Fruit fly (Drosophila melanogaster): ENCODE measurements around the gene CG18266.

CG18266 gene

dm6 chr2L:5610108-5610507, 13.5 kb downstream of the CG18266 start (continued):
- TF ChIP-seq CG31627 (GFP tag; optimal IDR thresholded peaks at IDR 0.05) (no peak), net (GFP tag; optimal IDR thresholded peaks at IDR 0.05) (no peak), Sox14 (GFP tag; optimal IDR thresholded peaks at IDR 0.05) (no peak), achi (GFP tag; optimal IDR thresholded peaks at IDR 0.05) (no peak), svp (GFP tag) (peak; percentile 75), CG8319 (GFP tag; optimal IDR thresholded peaks at IDR 0.05) (no peak), CG6276 (GFP tag; optimal IDR thresholded peaks at IDR 0.05) (no peak), Hr39 (GFP tag; optimal IDR thresholded peaks at IDR 0.05) (no peak), Hr38 (GFP tag; optimal IDR thresholded peaks at IDR 0.05) (no peak), Hr4 (GFP tag; optimal IDR thresholded peaks at IDR 0.05) (no peak), acj6 (GFP tag; optimal IDR thresholded peaks at IDR 0.05) (no peak)

dm6 chr2L:5610629-5611028, 14.0 kb downstream of the CG18266 start:
- TF ChIP-seq Smox (GFP tag; optimal IDR thresholded peaks at IDR 0.05) (no peak), CG6163 (GFP tag; IDR thresholded peaks at IDR 0.05) (no peak), CG7368 (GFP tag; optimal IDR thresholded peaks at IDR 0.05) (no peak), fd85E (GFP tag; optimal IDR thresholded peaks at IDR 0.05) (no peak), Sox15 (GFP tag; optimal IDR thresholded peaks at IDR 0.05) (no peak), CG16779 (tag; optimal IDR thresholded peaks at IDR 0.05) (no peak), fkh (GFP tag; optimal IDR thresholded peaks at IDR 0.05) (no peak)

DNA sequence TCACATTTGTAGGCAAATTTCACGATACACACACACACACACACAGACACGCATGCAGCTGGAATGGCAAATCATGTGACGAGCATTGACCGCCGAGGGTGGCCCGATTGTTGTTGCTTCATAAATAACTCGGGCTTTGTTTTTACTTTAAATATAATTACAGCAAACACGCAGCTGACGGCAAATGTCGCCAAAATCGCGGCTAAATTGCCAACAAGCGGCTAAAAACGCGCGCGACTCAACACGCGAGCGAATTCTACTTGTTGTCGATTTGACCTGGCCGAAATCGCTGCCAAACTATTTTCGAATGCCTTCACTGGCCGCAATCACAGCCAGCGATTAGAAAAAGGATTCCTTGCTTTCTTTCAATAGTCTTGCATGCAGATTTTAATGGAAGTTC, 20.6 kb downstream of the CG18266 start:
- TF ChIP-seq cyc (GFP tag; optimal IDR thresholded peaks at IDR 0.05) = no peak
- no peak for TF ChIP-seq Ets96B (tag; optimal IDR thresholded peaks at IDR 0.05)
- no peak for TF ChIP-seq CG16779 (tag; optimal IDR thresholded peaks at IDR 0.05)
- TF ChIP-seq salr (GFP tag; optimal IDR thresholded peaks at IDR 0.05) = no peak

dm6 chr2L:5617896-5618505, 21.4 kb downstream of the CG18266 start, which contains the start of gene DIP-eta:
DIP-eta (minus strand) TSS chr2L:5617946.
- TF ChIP-seq CG6163 (GFP tag; IDR thresholded peaks at IDR 0.05) (peak; percentile 76; the same call in 2 of the 3 replicates), spab (GFP tag; optimal IDR thresholded peaks at IDR 0.05) (peak; percentile 33), ss (GFP tag; optimal IDR thresholded peaks at IDR 0.05) (peak; percentile 40 to 71), Hr4 (GFP tag; optimal IDR thresholded peaks at IDR 0.05) (no peak), Eip78C (GFP tag) (peak; percentile 12), fkh (GFP tag; optimal IDR thresholded peaks at IDR 0.05) (no peak), CG7368 (GFP tag; optimal IDR thresholded peaks at IDR 0.05) (peak; percentile 48), CG6276 (GFP tag; optimal IDR thresholded peaks at IDR 0.05) (peak; percentile 52), CG3919 (GFP tag; optimal IDR thresholded peaks at IDR 0.05) (peak; percentile 3), CG6808 (GFP tag; optimal IDR thresholded peaks at IDR 0.05) (peak; percentile 45), CG9139 (GFP tag; optimal IDR thresholded peaks at IDR 0.05) (peak; percentile 40), dsx (GFP tag; optimal IDR thresholded peaks at IDR 0.05; ENCODE audit: poor library complexity, severe bottlenecking) (peak; percentile 7), Sox102F (GFP tag; optimal IDR thresholded peaks at IDR 0.05) (no peak), salr (GFP tag; optimal IDR thresholded peaks at IDR 0.05) (no peak), CG3032 (tag; optimal IDR thresholded peaks at IDR 0.05) (no peak), CG16779 (tag; optimal IDR thresholded peaks at IDR 0.05) (peak; percentile 48), Ets96B (tag; optimal IDR thresholded peaks at IDR 0.05) (peak; percentile 20), CG1621 (tag; optimal IDR thresholded peaks at IDR 0.05) (peak; percentile 26), vri (GFP tag; optimal IDR thresholded peaks at IDR 0.05) (no peak), net (GFP tag; optimal IDR thresholded peaks at IDR 0.05) (peak; percentile 37), CG8119 (GFP tag; IDR thresholded peaks at IDR 0.05) (peak; percentile 52), eg (GFP tag; IDR thresholded peaks at IDR 0.05) (peak; percentile 83), svp (GFP tag) (peak; percentile 15), CG31627 (GFP tag; optimal IDR thresholded peaks at IDR 0.05) (no peak), achi (GFP tag; optimal IDR thresholded peaks at IDR 0.05) (peak; percentile 18), acj6 (GFP tag; optimal IDR thresholded peaks at IDR 0.05) (no peak), CG6792 (GFP tag; optimal IDR thresholded peaks at IDR 0.05) (no peak)
